Fruit fly (Drosophila melanogaster) whole organism, embryonic: ENCODE data around the gene CG16790.

Source experiments
- Atf3 ChIP-seq: fragments of 200-800 bp; sonication (Bioruptor generic); optimal IDR thresholded peaks from 3 replicates; lab custom pipeline; 2016; ENCODE audit warnings: missing biosample characterization, missing genetic modification characterization
- Atf6 ChIP-seq: fragments of 200-800 bp; sonication (Bioruptor generic); IDR thresholded peaks from 2 replicates; pipeline ENCODE4 v1.3.6; 2022; ENCODE audit warnings: missing biosample characterization, missing genetic modification characterization
- CG10462 ChIP-seq: fragments of 200-800 bp; sonication (Bioruptor generic); optimal IDR thresholded peaks from 2 replicates; lab custom pipeline; 2016; ENCODE audit warnings: missing biosample characterization, missing genetic modification characterization
- CG11085 ChIP-seq: fragments of 200-800 bp; sonication (Bioruptor generic); IDR thresholded peaks from 2 replicates; pipeline ENCODE4 v1.3.6; 2022; ENCODE audit warnings: missing biosample characterization, missing genetic modification characterization
- CG14441 ChIP-seq: fragments of 200-800 bp; sonication (Bioruptor generic); IDR thresholded peaks from 2 replicates; pipeline ENCODE4 v1.3.6; 2022; ENCODE audit warnings: missing biosample characterization, missing genetic modification characterization
- CG16813 ChIP-seq: fragments of 200-800 bp; sonication (Bioruptor generic); IDR thresholded peaks from 3 replicates; pipeline ENCODE4 v1.3.6; 2022; ENCODE audit warnings: missing biosample characterization, missing genetic modification characterization; ENCODE audit not compliant: partially characterized antibody
- CG17328 ChIP-seq: fragments of 200-800 bp; sonication (Bioruptor generic); IDR thresholded peaks from 2 replicates; pipeline ENCODE4 v1.3.6; 2022; ENCODE audit warnings: missing biosample characterization, missing genetic modification characterization
- CG17361 ChIP-seq: fragments of 200-800 bp; sonication (Bioruptor generic); IDR thresholded peaks from 3 replicates; pipeline ENCODE4 v1.3.6; 2022; ENCODE audit warnings: missing biosample characterization, missing genetic modification characterization
- CG18599 ChIP-seq: fragments of 200-800 bp; sonication (Bioruptor generic); optimal IDR thresholded peaks from 3 replicates; lab custom pipeline; 2017; ENCODE audit warnings: missing biosample characterization, missing genetic modification characterization, mild to moderate bottlenecking, moderate library complexity, missing genetic modification reagents
- CG18764 ChIP-seq: fragments of 200-800 bp; sonication (Bioruptor generic); optimal IDR thresholded peaks from 3 replicates; lab custom pipeline; 2016; ENCODE audit warnings: missing biosample characterization, missing genetic modification characterization
- CG3163 ChIP-seq: fragments of 200-800 bp; sonication (Bioruptor generic); optimal IDR thresholded peaks from 3 replicates; lab custom pipeline; 2016; ENCODE audit warnings: missing biosample characterization, missing genetic modification characterization
- CG3847 ChIP-seq: fragments of 200-800 bp; sonication (Bioruptor generic); IDR thresholded peaks from 2 replicates; pipeline ENCODE4 v1.3.6; 2022; ENCODE audit warnings: missing biosample characterization, missing genetic modification characterization
- CG4360 ChIP-seq: fragments of 200-800 bp; sonication (Bioruptor generic); IDR thresholded peaks from 2 replicates; pipeline ENCODE4 v1.3.6; 2022; ENCODE audit warnings: missing biosample characterization, missing genetic modification characterization
- CG4707 ChIP-seq: fragments of 200-800 bp; sonication (Bioruptor generic); optimal IDR thresholded peaks from 2 replicates; lab custom pipeline; 2018; ENCODE audit warnings: missing biosample characterization, mild to moderate bottlenecking, missing genetic modification characterization, moderate library complexity
- CG4730 ChIP-seq: fragments of 200-800 bp; sonication (Bioruptor generic); IDR thresholded peaks from 2 replicates; pipeline ENCODE4 v1.3.6; 2022; ENCODE audit warnings: missing biosample characterization, missing genetic modification characterization
- CG6254 ChIP-seq: fragments of 200-800 bp; sonication (Bioruptor generic); optimal IDR thresholded peaks from 3 replicates; lab custom pipeline; 2017; ENCODE audit warnings: mild to moderate bottlenecking, missing biosample characterization, missing genetic modification reagents, missing genetic modification characterization
- CG8765 ChIP-seq: fragments of 200-800 bp; sonication (Bioruptor generic); IDR thresholded peaks from 2 replicates; pipeline ENCODE4 v1.3.6; 2022; ENCODE audit warnings: missing biosample characterization, missing genetic modification characterization
- Dfd ChIP-seq, 2 experiments: fragments of >200 bp; optimal IDR thresholded peaks; 2 replicates each; lab custom pipeline; 2017; ENCODE audit warnings: missing biosample characterization in 2 of 2, missing genetic modification characterization in 2 of 2
- Ets65A ChIP-seq: fragments of 200-800 bp; sonication (Bioruptor generic); peaks from one replicate; lab custom pipeline; 2016; ENCODE audit warnings: missing biosample characterization, missing genetic modification characterization
- HmgZ ChIP-seq: fragments of 200-800 bp; sonication (Bioruptor generic); optimal IDR thresholded peaks from 2 replicates; lab custom pipeline; 2018; ENCODE audit warnings: missing biosample characterization, mild to moderate bottlenecking, missing genetic modification characterization
- Lpt ChIP-seq: fragments of >200 bp; optimal IDR thresholded peaks from 2 replicates; lab custom pipeline; 2018; ENCODE audit warnings: missing biosample characterization, missing genetic modification characterization
- Med ChIP-seq: fragments of 200-800 bp; sonication (Bioruptor generic); peaks from one replicate; lab custom pipeline; 2016; ENCODE audit warnings: missing biosample characterization, missing genetic modification characterization, mild to moderate bottlenecking, inconsistent platforms, moderate library complexity
- Neu2 ChIP-seq: fragments of 200-800 bp; sonication (Bioruptor generic); optimal IDR thresholded peaks from 3 replicates; lab custom pipeline; 2016; ENCODE audit warnings: missing biosample characterization, missing genetic modification characterization, borderline replicate concordance
- Nf-YC ChIP-seq: fragments of 200-800 bp; optimal IDR thresholded peaks from 3 replicates; lab custom pipeline; 2019; ENCODE audit warnings: missing biosample characterization, mild to moderate bottlenecking, missing genetic modification characterization, moderate library complexity
- Ptx1 ChIP-seq: fragments of 200-800 bp; sonication (Bioruptor generic); IDR thresholded peaks from 2 replicates; pipeline ENCODE4 v1.3.6; 2022; ENCODE audit warnings: missing biosample characterization, missing genetic modification characterization
- Trl ChIP-seq, 3 experiments: fragments of >200 bp in 2 of 3; fragments of 200-800 bp in 1 of 3; sonication (Bioruptor generic) in 1 of 3; optimal IDR thresholded peaks; 2 replicates in 1 of 3; 3 replicates in 2 of 3; lab custom pipeline; 2016 to 2017; ENCODE audit warnings: missing biosample characterization in 1 of 3, missing genetic modification characterization in 1 of 3
- Usf ChIP-seq: fragments of 200-800 bp; sonication (Bioruptor generic); optimal IDR thresholded peaks from 2 replicates; lab custom pipeline; 2017; ENCODE audit warnings: missing genotype, missing biosample characterization, missing genetic modification characterization
- ac ChIP-seq: fragments of 200-800 bp; sonication (Bioruptor generic); optimal IDR thresholded peaks from 3 replicates; lab custom pipeline; 2017; ENCODE audit warnings: missing biosample characterization, mild to moderate bottlenecking, missing genetic modification characterization
- amos ChIP-seq: fragments of 200-800 bp; sonication (Bioruptor generic); IDR thresholded peaks from 2 replicates; pipeline ENCODE4 v1.3.6; 2022; ENCODE audit warnings: missing biosample characterization, missing genetic modification characterization; ENCODE audit not compliant: partially characterized antibody
- bowl ChIP-seq: fragments of 200-800 bp; sonication (Bioruptor generic); IDR thresholded peaks from 2 replicates; pipeline ENCODE4 v1.3.6; 2022; ENCODE audit warnings: missing biosample characterization, missing genetic modification characterization
- cad ChIP-seq: fragments of >200 bp; optimal IDR thresholded peaks from 2 replicates; lab custom pipeline; 2017; ENCODE audit warnings: missing biosample characterization, missing genetic modification characterization
- chinmo ChIP-seq: fragments of 200-800 bp; sonication (Bioruptor generic); IDR thresholded peaks from 4 replicates; pipeline ENCODE4 v1.3.6; 2022; ENCODE audit warnings: missing biosample characterization, missing genetic modification characterization; ENCODE audit not compliant: partially characterized antibody
- cwo ChIP-seq: fragments of 200-800 bp; sonication (Bioruptor generic); optimal IDR thresholded peaks from 3 replicates; lab custom pipeline; 2017; ENCODE audit warnings: missing biosample characterization, missing genetic modification characterization, mild to moderate bottlenecking, moderate library complexity, missing genetic modification reagents
- exex ChIP-seq: fragments of 200-800 bp; sonication (Bioruptor generic); optimal IDR thresholded peaks from 4 replicates; lab custom pipeline; 2018; ENCODE audit warnings: missing biosample characterization, mild to moderate bottlenecking, missing genetic modification characterization, moderate library complexity
- hb ChIP-seq: fragments of 200-800 bp; sonication (Bioruptor generic); IDR thresholded peaks from 3 replicates; pipeline ENCODE4 v1.3.6; 2022; ENCODE audit warnings: missing biosample characterization, missing genetic modification characterization; ENCODE audit not compliant: partially characterized antibody
- inv ChIP-seq: fragments of 200-800 bp; sonication (Bioruptor generic); IDR thresholded peaks from 2 replicates; pipeline ENCODE4 v1.3.6; 2022; ENCODE audit warnings: missing biosample characterization, missing genetic modification characterization; ENCODE audit not compliant: partially characterized antibody
- klu ChIP-seq: fragments of 200-800 bp; sonication (Bioruptor generic); IDR thresholded peaks from 2 replicates; pipeline ENCODE4 v1.3.6; 2022; ENCODE audit warnings: missing biosample characterization, missing genetic modification characterization
- lab ChIP-seq: fragments of 200-800 bp; sonication (Bioruptor generic); optimal IDR thresholded peaks from 3 replicates; lab custom pipeline; 2017; ENCODE audit warnings: missing biosample characterization, missing genetic modification characterization, mild to moderate bottlenecking, moderate library complexity, missing genetic modification reagents
- mirr ChIP-seq: fragments of 200-800 bp; sonication (Bioruptor generic); optimal IDR thresholded peaks from 3 replicates; lab custom pipeline; 2018; ENCODE audit warnings: missing biosample characterization, mild to moderate bottlenecking, missing genetic modification characterization
- repo ChIP-seq: fragments of 200-800 bp; sonication (Bioruptor generic); optimal IDR thresholded peaks from 2 replicates; lab custom pipeline; 2016; ENCODE audit warnings: missing biosample characterization, missing genetic modification characterization
- sd ChIP-seq: fragments of 200-800 bp; sonication (Bioruptor generic); optimal IDR thresholded peaks from 3 replicates; lab custom pipeline; 2018; ENCODE audit warnings: missing biosample characterization, mild to moderate bottlenecking, missing genetic modification characterization, moderate library complexity
- seq ChIP-seq: fragments of 200-800 bp; sonication (Bioruptor generic); IDR thresholded peaks from 2 replicates; pipeline ENCODE4 v1.3.6; 2022; ENCODE audit warnings: missing biosample characterization, missing genetic modification characterization
- sna ChIP-seq: fragments of 200-800 bp; sonication (Bioruptor generic); IDR thresholded peaks from 2 replicates; pipeline ENCODE4 v1.3.6; 2022; ENCODE audit warnings: missing biosample characterization, missing genetic modification characterization; ENCODE audit not compliant: partially characterized antibody
- sr ChIP-seq: fragments of 200-800 bp; sonication (Bioruptor generic); IDR thresholded peaks from 3 replicates; pipeline ENCODE4 v1.3.6; 2022; ENCODE audit warnings: missing biosample characterization, missing genetic modification characterization
- sug ChIP-seq: fragments of 200-800 bp; optimal IDR thresholded peaks from 2 replicates; lab custom pipeline; 2019; ENCODE audit warnings: missing biosample characterization, mild to moderate bottlenecking, missing genetic modification characterization, moderate library complexity
- tgo ChIP-seq: fragments of 200-800 bp; sonication (Bioruptor generic); IDR thresholded peaks from 3 replicates; pipeline ENCODE4 v1.3.6; 2022; ENCODE audit warnings: missing biosample characterization, missing genetic modification characterization
- tio ChIP-seq: fragments of 200-800 bp; sonication (Bioruptor generic); optimal IDR thresholded peaks from 2 replicates; lab custom pipeline; 2017; ENCODE audit warnings: missing biosample characterization, missing genetic modification characterization, inconsistent platforms
- unc-4 ChIP-seq: fragments of 200-800 bp; sonication (Bioruptor generic); IDR thresholded peaks from 2 replicates; pipeline ENCODE4 v1.3.6; 2022; ENCODE audit warnings: missing biosample characterization, missing genetic modification characterization; ENCODE audit not compliant: partially characterized antibody

The CG16790 gene

DNA sequence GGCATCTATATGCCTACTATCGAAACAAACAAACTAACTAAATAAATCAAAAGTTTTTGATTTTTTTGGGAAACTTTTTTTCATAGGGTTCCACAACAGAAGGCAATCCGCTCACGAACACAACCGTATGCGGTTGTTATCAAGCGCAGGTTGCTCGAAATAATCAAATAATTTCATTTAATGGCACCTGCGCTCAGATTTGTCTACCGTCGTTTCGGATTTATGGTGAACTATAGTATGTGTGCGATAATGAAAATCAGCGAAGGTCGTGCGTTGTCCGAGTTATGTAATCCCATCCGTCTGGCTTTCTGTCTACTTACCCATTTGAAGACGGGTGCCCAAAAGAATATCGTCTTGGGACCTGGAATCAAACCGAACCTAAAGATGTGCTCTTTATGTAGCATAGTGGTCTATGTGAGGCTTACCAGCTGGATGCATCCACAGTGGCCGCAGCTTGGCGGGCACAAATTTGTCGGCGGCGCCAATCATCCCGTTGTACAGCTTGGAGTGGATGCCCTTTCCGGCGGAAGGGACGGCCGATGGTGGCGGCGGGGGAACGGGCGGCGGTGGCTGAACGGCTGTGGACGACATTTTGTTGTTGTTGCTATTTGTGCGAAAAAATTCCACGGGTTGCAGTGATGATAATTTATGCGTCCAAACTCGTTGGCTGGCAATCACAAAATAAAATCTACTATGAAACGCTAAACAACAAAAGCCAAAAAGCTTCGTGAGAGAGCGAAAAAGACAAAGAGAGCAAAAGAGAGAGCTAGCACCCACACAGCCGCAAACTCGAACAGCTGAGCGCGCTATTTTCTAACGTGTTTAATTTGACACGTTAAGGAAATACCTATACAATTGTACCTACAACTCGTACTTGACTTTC lies 3.2 kb upstream of the CG16790 start (continued):
- TF ChIP-seq Med (GFP tag; lab: Kevin White, UChicago) (peak; percentile 80), sug (tag; lab: Kevin White, UChicago) (peak; percentile 50), sd (tag; lab: Kevin White, UChicago) (peak; percentile 76), CG4360 (GFP tag; lab: Robert Waterston, UW) (peak; percentile 79), cwo (GFP tag; lab: Kevin White, UChicago) (no peak), CG8765 (GFP tag; lab: Robert Waterston, UW) (no peak), HmgZ (tag; lab: Kevin White, UChicago) (peak; percentile 33), repo (GFP tag; lab: Kevin White, UChicago) (no peak), CG17328 (GFP tag; lab: Robert Waterston, UW) (0 out of 2 replicates have a peak, but pooled peaks have one; percentile 23), Dfd (GFP tag; optimal IDR thresholded peaks at IDR 0.05; lab: Kevin White, UChicago) (no peak), exex (tag; lab: Kevin White, UChicago) (peak; percentile 94), cad (GFP tag; lab: Kevin White, UChicago) (no peak), sr (GFP tag; lab: Robert Waterston, UW) (no peak), CG4707 (peak; percentile 3), mirr (GFP tag; lab: Kevin White, UChicago) (no peak), klu (GFP tag; lab: Robert Waterston, UW) (no peak), Usf (GFP tag; lab: Kevin White, UChicago) (no peak), CG16813 (GFP tag; lab: Robert Waterston, UW) (no peak), ac (no peak), tgo (no peak), CG3163 (no peak), hb (0 out of 3 replicates have a peak, but pooled peaks have one; percentile 39), CG11085 (GFP tag; lab: Robert Waterston, UW) (0 out of 2 replicates have a peak, but pooled peaks have one; percentile 15), seq (GFP tag; lab: Robert Waterston, UW) (peak; percentile 33; the same call in 1 of the 2 replicates), CG18599 (GFP tag; lab: Kevin White, UChicago) (peak; percentile 19), CG18764 (GFP tag; lab: Kevin White, UChicago) (no peak), Atf3 (no peak), CG14441 (GFP tag; lab: Robert Waterston, UW) (peak; percentile 38; the same call in 1 of the 2 replicates), CG10462 (GFP tag; lab: Kevin White, UChicago) (no peak), Lpt (GFP tag; lab: Kevin White, UChicago) (no peak), unc-4 (peak; percentile 36), Ets65A (peak; percentile 72), lab (GFP tag; lab: Kevin White, UChicago) (peak; percentile 53), Trl (optimal IDR thresholded peaks at IDR 0.05; lab: Kevin White, UChicago) (peak; percentile 89 to 95), Trl (GFP tag; optimal IDR thresholded peaks at IDR 0.05; lab: Kevin White, UChicago) (no peak), CG4730 (no peak), tio (GFP tag; lab: Kevin White, UChicago) (no peak), chinmo (GFP tag; lab: Robert Waterston, UW) (peak; percentile 69; the same call in 2 of the 4 replicates), bowl (peak; percentile 45; the same call in 1 of the 2 replicates), Ptx1 (GFP tag; lab: Robert Waterston, UW) (0 out of 2 replicates have a peak, but pooled peaks have one; percentile 7), inv (GFP tag; lab: Robert Waterston, UW) (peak; percentile 11; the same call in 1 of the 2 replicates), CG3847 (GFP tag; lab: Robert Waterston, UW) (no peak), CG17361 (GFP tag; lab: Robert Waterston, UW) (no peak), Neu2 (GFP tag; lab: Kevin White, UChicago) (no peak), sna (GFP tag; lab: Robert Waterston, UW) (no peak), Atf6 (GFP tag; lab: Robert Waterston, UW) (peak; percentile 35; the same call in 1 of the 2 replicates), CG6254 (GFP tag; lab: Kevin White, UChicago) (no peak), amos (GFP tag; lab: Robert Waterston, UW) (peak; percentile 28; the same call in 1 of the 2 replicates), Nf-YC (tag; lab: Kevin White, UChicago) (no peak)
